Fruit fly (Drosophila melanogaster) whole organism, adult: ENCODE results near the gene CG32161.

Source experiments
- CG12768 ChIP-seq: fragments of 200-800 bp; sonication (Bioruptor generic); optimal IDR thresholded peaks from 2 replicates; lab custom pipeline; 2017; ENCODE audit warnings: missing biosample characterization, missing genetic modification characterization, mild to moderate bottlenecking, moderate library complexity, missing genetic modification reagents
- CG14711 ChIP-seq: fragments of 200-800 bp; sonication (Bioruptor generic); optimal IDR thresholded peaks from 2 replicates; lab custom pipeline; 2018; ENCODE audit warnings: missing biosample characterization, mild to moderate bottlenecking, missing genetic modification characterization, moderate library complexity
- CG1620 ChIP-seq: fragments of 200-800 bp; sonication (Bioruptor generic); optimal IDR thresholded peaks from 2 replicates; lab custom pipeline; 2016; ENCODE audit warnings: missing biosample characterization, missing genetic modification characterization
- CG5204 ChIP-seq: fragments of 200-800 bp; sonication (Bioruptor generic); optimal IDR thresholded peaks from 2 replicates; lab custom pipeline; 2016; ENCODE audit warnings: missing biosample characterization, missing genetic modification characterization
- Clk ChIP-seq: fragments of 200-800 bp; sonication (Bioruptor generic); optimal IDR thresholded peaks from 2 replicates; lab custom pipeline; 2017; ENCODE audit warnings: missing biosample characterization, missing genetic modification characterization
- Crg-1 ChIP-seq: fragments of 200-800 bp; sonication (Bioruptor generic); optimal IDR thresholded peaks from 2 replicates; lab custom pipeline; 2016; ENCODE audit warnings: missing biosample characterization, missing genetic modification characterization
- Hr96 ChIP-seq: fragments of 200-800 bp; sonication (Bioruptor generic); optimal IDR thresholded peaks from 2 replicates; lab custom pipeline; 2016; ENCODE audit warnings: missing biosample characterization, missing genetic modification characterization
- Mnt ChIP-seq: fragments of 200-800 bp; sonication (Bioruptor generic); optimal IDR thresholded peaks from 2 replicates; lab custom pipeline; 2016; ENCODE audit warnings: missing biosample characterization, mild to moderate bottlenecking, missing genetic modification characterization
- cic ChIP-seq: fragments of 200-800 bp; sonication (Bioruptor generic); optimal IDR thresholded peaks from 2 replicates; lab custom pipeline; 2017; ENCODE audit warnings: missing biosample characterization, mild to moderate bottlenecking, missing genetic modification characterization, moderate library complexity
- kay ChIP-seq: fragments of 200-800 bp; sonication (Bioruptor generic); peaks from one replicate; lab custom pipeline; 2016; ENCODE audit warnings: missing biosample characterization, missing genetic modification characterization, borderline replicate concordance
- pad ChIP-seq: fragments of 200-800 bp; sonication (Bioruptor generic); optimal IDR thresholded peaks from 3 replicates; lab custom pipeline; 2017; ENCODE audit warnings: missing biosample characterization, missing genetic modification characterization, mild to moderate bottlenecking, moderate library complexity, missing genetic modification reagents
- tj ChIP-seq: fragments of 200-800 bp; sonication (Bioruptor generic); optimal IDR thresholded peaks from 3 replicates; lab custom pipeline; 2017; ENCODE audit warnings: missing biosample characterization, mild to moderate bottlenecking, missing genetic modification characterization, moderate library complexity
- toe ChIP-seq: fragments of 200-800 bp; sonication (Bioruptor generic); optimal IDR thresholded peaks from 2 replicates; lab custom pipeline; 2016; ENCODE audit warnings: missing biosample characterization, missing genetic modification characterization

DNA sequence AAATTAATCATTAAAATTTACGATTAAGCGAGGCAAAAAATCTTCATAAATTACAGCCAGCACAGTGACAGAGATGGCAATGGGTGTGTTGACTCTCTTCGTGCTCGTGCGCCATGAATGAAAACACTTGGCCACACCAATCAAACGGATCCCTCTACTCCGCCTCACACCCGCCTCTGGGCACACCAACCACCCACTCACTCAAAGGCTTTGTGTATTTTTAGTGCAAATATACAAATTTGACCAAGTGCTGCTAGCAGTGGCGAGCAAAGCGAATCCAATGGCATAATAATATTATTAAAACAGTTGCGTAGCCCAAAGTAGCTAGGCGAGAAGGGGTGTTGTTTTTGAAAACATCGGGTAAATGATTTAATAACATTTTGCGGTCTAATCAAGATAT, 43.5 kb downstream of the CG32161 start:
- no peak for TF ChIP-seq kay (GFP tag; lab: Kevin White, UChicago)
- no peak for TF ChIP-seq CG5204 (GFP tag; lab: Kevin White, UChicago)
- TF ChIP-seq CG14711 (tag; lab: Kevin White, UChicago) = no peak
- no peak for TF ChIP-seq Hr96 (GFP tag; lab: Kevin White, UChicago)
- no peak for TF ChIP-seq Crg-1
- TF ChIP-seq Clk = no peak
- TF ChIP-seq cic (GFP tag; lab: Kevin White, UChicago) = no peak
- TF ChIP-seq CG1620 (GFP tag; lab: Kevin White, UChicago) = no peak
- no peak for TF ChIP-seq Mnt (GFP tag; lab: Kevin White, UChicago)
- no peak for TF ChIP-seq toe (GFP tag; lab: Kevin White, UChicago)
- no peak for TF ChIP-seq CG12768
- TF ChIP-seq tj (GFP tag; lab: Kevin White, UChicago) = no peak
- TF ChIP-seq pad = no peak
